Fruit fly (Drosophila melanogaster): ENCODE results near the gene CG7208.

The CG7208 gene

dm6 chr3R:18188702-18189125 lies 3.2 kb upstream of the CG7208 start, which contains the start of the genes CG12321 and MED17 (continued):
- peak; percentile 87 for TF ChIP-seq zen (tag; optimal IDR thresholded peaks at IDR 0.05)
- TF ChIP-seq Gsc (GFP tag; IDR thresholded peaks at IDR 0.05), result peak; percentile 52
- TF ChIP-seq dimm (GFP tag; IDR thresholded peaks at IDR 0.05), result peak; percentile 54; the same call in 1 of the 2 replicates
- no peak for TF ChIP-seq pan (optimal IDR thresholded peaks at IDR 0.05)
- peak in 1 of 2 experiments; percentile 88 for TF ChIP-seq pan (GFP tag; optimal IDR thresholded peaks at IDR 0.05 in 1 of 2, IDR thresholded peaks at IDR 0.05 in 1 of 2)
- no peak for TF ChIP-seq CG8478 (optimal IDR thresholded peaks at IDR 0.05)
- peak; percentile 89 for TF ChIP-seq tgo (GFP tag; IDR thresholded peaks at IDR 0.05)
- peak; percentile 96 for TF ChIP-seq Rfx (GFP tag; IDR thresholded peaks at IDR 0.05)
- peak; percentile 90 for TF ChIP-seq Ssrp (tag; optimal IDR thresholded peaks at IDR 0.05)
- no peak for TF ChIP-seq z (GFP tag; IDR thresholded peaks at IDR 0.05)
- TF ChIP-seq Hsf (GFP tag; optimal IDR thresholded peaks at IDR 0.05), result peak; percentile 79
- peak; percentile 97 for TF ChIP-seq CG9932 (GFP tag; IDR thresholded peaks at IDR 0.05)
- TF ChIP-seq vvl (GFP tag; IDR thresholded peaks at IDR 0.05), result peak; percentile 90
- no peak for TF ChIP-seq Dad (GFP tag; optimal IDR thresholded peaks at IDR 0.05)
- peak; percentile 57 for TF ChIP-seq Mad (GFP tag; optimal IDR thresholded peaks at IDR 0.05)
- peak; percentile 95 for TF ChIP-seq CG12391 (tag; optimal IDR thresholded peaks at IDR 0.05)
- TF ChIP-seq CG18476 (GFP tag; optimal IDR thresholded peaks at IDR 0.05), result peak; percentile 84
- TF ChIP-seq CG5953 (GFP tag; IDR thresholded peaks at IDR 0.05), result 0 out of 2 replicates have a peak, but pooled peaks have one; percentile 46
- peak; percentile 43; the same call in 1 of the 2 replicates for TF ChIP-seq toy (GFP tag; IDR thresholded peaks at IDR 0.05)
- TF ChIP-seq D19B (GFP tag; optimal IDR thresholded peaks at IDR 0.05), result peak; percentile 78
- peak; percentile 22 for TF ChIP-seq Atf3 (GFP tag; optimal IDR thresholded peaks at IDR 0.05)
- TF ChIP-seq so (GFP tag; IDR thresholded peaks at IDR 0.05), result peak; percentile 78; the same call in 1 of the 3 replicates
- TF ChIP-seq her (GFP tag; optimal IDR thresholded peaks at IDR 0.05), result no peak
- no peak for TF ChIP-seq nau (GFP tag; optimal IDR thresholded peaks at IDR 0.05)
- peak; percentile 88 for TF ChIP-seq Sox100B (GFP tag; optimal IDR thresholded peaks at IDR 0.05)
- peak; percentile 73 for TF ChIP-seq CG10959 (GFP tag; IDR thresholded peaks at IDR 0.05)
- peak; percentile 11 for TF ChIP-seq ac (GFP tag; optimal IDR thresholded peaks at IDR 0.05)
- TF ChIP-seq CG17802 (tag; optimal IDR thresholded peaks at IDR 0.05), result peak; percentile 52
- peak; percentile 85 for TF ChIP-seq fd3F (GFP tag; optimal IDR thresholded peaks at IDR 0.05)
- TF ChIP-seq CG9817 (tag; optimal IDR thresholded peaks at IDR 0.05), result peak; percentile 86
- peak in 1 of 3 experiments; percentile 85 for TF ChIP-seq lola (GFP tag; optimal IDR thresholded peaks at IDR 0.05)
- no peak for TF ChIP-seq CG1832 (GFP tag; optimal IDR thresholded peaks at IDR 0.05)
- TF ChIP-seq bcd (GFP tag; optimal IDR thresholded peaks at IDR 0.05), result peak; percentile 90
- no peak for TF ChIP-seq CG31365 (tag; optimal IDR thresholded peaks at IDR 0.05)
- TF ChIP-seq CG32772 (GFP tag; IDR thresholded peaks at IDR 0.05), result peak; percentile 88
- TF ChIP-seq pb (GFP tag; optimal IDR thresholded peaks at IDR 0.05), result no peak
- peak; percentile 72 for TF ChIP-seq Drgx (GFP tag; IDR thresholded peaks at IDR 0.05)
- peak; percentile 69 for TF ChIP-seq CG6654 (GFP tag; optimal IDR thresholded peaks at IDR 0.05)
- peak; percentile 86 for TF ChIP-seq CG15514 (GFP tag; optimal IDR thresholded peaks at IDR 0.05)
- TF ChIP-seq Opbp (GFP tag; IDR thresholded peaks at IDR 0.05; ENCODE audit: partially characterized antibody), result no peak

DNA sequence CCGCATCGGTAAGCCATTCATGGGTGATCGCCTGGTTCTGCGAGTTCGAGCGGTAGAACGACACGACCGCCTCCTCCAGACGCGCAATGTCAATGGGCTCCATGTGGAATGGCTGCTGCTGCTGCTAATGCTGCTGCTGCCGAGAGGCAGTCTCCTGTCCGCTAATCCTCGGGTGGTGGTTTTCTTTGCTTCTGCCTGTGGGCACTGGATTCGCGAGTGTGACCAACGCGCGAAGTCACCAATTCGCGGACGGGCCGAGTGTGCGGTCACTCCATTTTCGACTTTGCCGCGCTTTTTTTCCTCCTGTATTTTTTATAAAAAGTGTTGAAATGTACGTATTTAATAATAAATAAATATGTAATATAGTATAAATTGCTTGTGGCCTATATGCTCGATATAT lies 2.3 kb downstream of the CG7208 start, which contains the start of gene cdm:
cdm (minus strand) TSS at position 236 of the 400 bp plus-strand sequence.
- no peak for TF ChIP-seq klu (GFP tag; IDR thresholded peaks at IDR 0.05)
- no peak for TF ChIP-seq tup (GFP tag; optimal IDR thresholded peaks at IDR 0.05)
- no peak for TF ChIP-seq CG10274 (GFP tag; optimal IDR thresholded peaks at IDR 0.05)
- TF ChIP-seq tll (GFP tag; optimal IDR thresholded peaks at IDR 0.05), result no peak
- TF ChIP-seq Hr51 (GFP tag; optimal IDR thresholded peaks at IDR 0.05), result no peak
- TF ChIP-seq fd3F (GFP tag; optimal IDR thresholded peaks at IDR 0.05), result no peak
- no peak for TF ChIP-seq NFAT (GFP tag; IDR thresholded peaks at IDR 0.05)
- TF ChIP-seq sens (GFP tag), result peak; percentile 20
- no peak for TF ChIP-seq CG18599 (GFP tag; optimal IDR thresholded peaks at IDR 0.05)
- TF ChIP-seq CG10543 (GFP tag; optimal IDR thresholded peaks at IDR 0.05), result no peak
- TF ChIP-seq CG1792 (GFP tag; optimal IDR thresholded peaks at IDR 0.05), result no peak
- TF ChIP-seq Dp (GFP tag; optimal IDR thresholded peaks at IDR 0.05), result peak; percentile 82
- TF ChIP-seq rib (GFP tag; IDR thresholded peaks at IDR 0.05), result peak; percentile 3; the same call in 1 of the 2 replicates
- TF ChIP-seq tin (GFP tag; optimal IDR thresholded peaks at IDR 0.05), result no peak
